Worm (Caenorhabditis elegans): ENCODE results near the gene T28D6.6.

The T28D6.6 gene

DNA sequence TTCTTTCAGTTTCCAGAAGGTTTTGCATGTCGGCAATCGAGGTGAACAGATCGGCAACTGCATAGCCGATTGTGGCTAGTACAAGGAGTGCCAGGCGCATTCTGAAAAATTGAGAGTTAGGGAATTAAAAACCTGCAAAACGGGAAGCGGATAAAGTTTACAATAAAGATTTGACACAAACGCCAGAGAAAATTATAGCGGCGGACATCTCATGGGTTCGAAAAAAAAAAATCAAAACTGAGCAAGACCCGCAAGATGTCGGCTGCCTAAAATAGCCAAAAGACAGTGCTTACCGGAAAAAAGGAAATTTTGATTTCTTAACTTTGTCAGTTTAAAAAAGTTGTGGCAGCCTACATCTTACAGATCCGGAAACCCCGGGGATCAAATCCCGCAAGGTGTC, 35.0 kb upstream of the T28D6.6 start, which contains the start of gene dpy-18:
TSS of gene dpy-18 (minus strand) at position 101 of the 400 bp plus-strand sequence.
- TF ChIP-seq ceh-83 (GFP tag; optimal IDR thresholded peaks at IDR 0.05) (no peak), ham-2 (GFP tag; optimal IDR thresholded peaks at IDR 0.05) (no peak), cnd-1 (tag; optimal IDR thresholded peaks at IDR 0.05) (no peak), mls-2 (tag; optimal IDR thresholded peaks at IDR 0.05) (no peak), sptf-1 (tag; optimal IDR thresholded peaks at IDR 0.05) (no peak), elt-3 (tag; optimal IDR thresholded peaks at IDR 0.05) (no peak), flh-1 (GFP tag; optimal IDR thresholded peaks at IDR 0.05) (no peak), snpc-4 (tag; optimal IDR thresholded peaks at IDR 0.05) (no peak), mep-1 (tag; optimal IDR thresholded peaks at IDR 0.05) (no peak), zip-8 (tag; optimal IDR thresholded peaks at IDR 0.05) (no peak), ztf-11 (tag; optimal IDR thresholded peaks at IDR 0.05) (no peak), lin-13 (tag; optimal IDR thresholded peaks at IDR 0.05) (no peak), drap-1 (GFP tag; optimal IDR thresholded peaks at IDR 0.05) (no peak), sem-2 (GFP tag; optimal IDR thresholded peaks at IDR 0.05) (no peak), ceh-43 (GFP tag; optimal IDR thresholded peaks at IDR 0.05) (no peak), mab-5 (tag; optimal IDR thresholded peaks at IDR 0.05) (no peak), unc-62 (GFP tag; optimal IDR thresholded peaks at IDR 0.05) (no peak), lsy-2 (tag; optimal IDR thresholded peaks at IDR 0.05) (no peak), pha-4 (tag; optimal IDR thresholded peaks at IDR 0.05) (no peak)

ce11 chrIII:11372199-11372938, 29.5 kb upstream of the T28D6.6 start:
- TF ChIP-seq sptf-1 (tag; optimal IDR thresholded peaks at IDR 0.05) (no peak), snpc-4 (tag; optimal IDR thresholded peaks at IDR 0.05) (no peak), ceh-39 (tag; optimal IDR thresholded peaks at IDR 0.05) (no peak), cnd-1 (tag; optimal IDR thresholded peaks at IDR 0.05) (no peak)

DNA sequence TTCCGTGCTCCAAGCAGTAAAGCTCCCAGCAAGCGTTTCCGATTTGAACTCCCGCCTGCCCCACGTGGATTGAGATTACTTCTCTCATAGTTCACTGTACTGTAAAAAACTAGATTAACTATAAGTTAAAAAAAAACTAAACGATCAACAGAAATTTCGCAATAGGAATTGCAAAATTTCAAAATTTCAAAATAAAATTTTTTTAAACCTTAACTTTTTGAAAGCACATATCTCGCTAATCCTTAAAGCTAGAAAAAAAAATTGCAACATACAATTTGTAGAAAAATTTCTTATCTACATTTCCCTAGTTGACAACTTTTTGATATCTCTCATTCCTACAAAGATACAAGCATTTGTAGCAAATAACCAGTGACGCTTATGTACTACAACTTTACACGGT, 28.8 kb upstream of the T28D6.6 start, which contains the start of gene tba-7:
TSS of gene tba-7 (minus strand) at position 101 of the 400 bp plus-strand sequence.
- TF ChIP-seq M03D4.4 (tag; optimal IDR thresholded peaks at IDR 0.05) (no peak), nhr-28 (tag; optimal IDR thresholded peaks at IDR 0.05) (no peak), nhr-76 (tag; optimal IDR thresholded peaks at IDR 0.05) (no peak), ces-1 (GFP tag; optimal IDR thresholded peaks at IDR 0.05) (no peak), nhr-2 (tag; optimal IDR thresholded peaks at IDR 0.05) (no peak), lin-32 (GFP tag; optimal IDR thresholded peaks at IDR 0.05) (no peak), mep-1 (tag; optimal IDR thresholded peaks at IDR 0.05) (no peak), unc-39 (tag; optimal IDR thresholded peaks at IDR 0.05) (no peak), nhr-12 (tag; optimal IDR thresholded peaks at IDR 0.05) (no peak), lin-13 (tag; optimal IDR thresholded peaks at IDR 0.05) (no peak), bed-3 (GFP tag; optimal IDR thresholded peaks at IDR 0.05) (no peak), tbx-8 (GFP tag; optimal IDR thresholded peaks at IDR 0.05) (no peak), sptf-1 (tag; optimal IDR thresholded peaks at IDR 0.05) (no peak)

DNA sequence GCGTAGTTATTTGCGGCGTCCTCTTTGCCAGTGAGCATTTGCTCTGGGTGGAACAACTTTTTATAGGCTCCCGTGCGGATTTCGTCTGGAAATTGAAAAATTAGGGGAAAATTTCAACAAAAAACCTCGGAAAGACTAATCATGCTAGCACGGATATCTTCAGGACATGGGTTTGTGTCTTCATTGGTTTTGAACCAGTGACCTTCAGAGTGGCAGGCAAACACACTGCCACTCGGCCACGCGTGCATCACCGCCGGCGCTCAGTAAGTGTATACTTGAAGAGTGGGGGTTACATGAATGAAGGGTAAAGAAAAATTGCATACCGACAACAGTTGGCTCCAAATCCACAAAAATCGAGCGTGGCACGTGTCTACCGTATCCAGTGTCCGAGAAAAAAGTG, 28.3 kb upstream of the T28D6.6 start:
- TF ChIP-seq ceh-39 (tag; optimal IDR thresholded peaks at IDR 0.05) (no peak), nhr-28 (tag; optimal IDR thresholded peaks at IDR 0.05) (no peak), mls-2 (tag; optimal IDR thresholded peaks at IDR 0.05) (peak; percentile 96), mep-1 (tag; optimal IDR thresholded peaks at IDR 0.05) (no peak), snpc-4 (tag; optimal IDR thresholded peaks at IDR 0.05) (no peak), ztf-11 (tag; optimal IDR thresholded peaks at IDR 0.05) (peak; percentile 81), ces-1 (GFP tag; optimal IDR thresholded peaks at IDR 0.05) (peak; percentile 22), unc-39 (tag; optimal IDR thresholded peaks at IDR 0.05) (peak; percentile 8), blmp-1 (tag; optimal IDR thresholded peaks at IDR 0.05) (no peak), lsy-2 (tag; optimal IDR thresholded peaks at IDR 0.05) (no peak), bed-3 (GFP tag; optimal IDR thresholded peaks at IDR 0.05) (peak; percentile 83), pha-4 (tag; optimal IDR thresholded peaks at IDR 0.05) (peak; percentile 28), ceh-83 (GFP tag; optimal IDR thresholded peaks at IDR 0.05) (peak; percentile 93), drap-1 (GFP tag; optimal IDR thresholded peaks at IDR 0.05) (peak; percentile 97), sem-2 (GFP tag; optimal IDR thresholded peaks at IDR 0.05) (peak; percentile 88), unc-62 (GFP tag; optimal IDR thresholded peaks at IDR 0.05) (no peak), nhr-12 (tag; optimal IDR thresholded peaks at IDR 0.05) (no peak), nhr-237 (tag; optimal IDR thresholded peaks at IDR 0.05) (no peak), ceh-43 (GFP tag; optimal IDR thresholded peaks at IDR 0.05) (peak; percentile 83), nhr-2 (tag; optimal IDR thresholded peaks at IDR 0.05) (no peak), lin-32 (GFP tag; optimal IDR thresholded peaks at IDR 0.05) (peak; percentile 91), sptf-1 (tag; optimal IDR thresholded peaks at IDR 0.05) (peak; percentile 96), ham-2 (GFP tag; optimal IDR thresholded peaks at IDR 0.05) (peak; percentile 85), unc-120 (tag; optimal IDR thresholded peaks at IDR 0.05; ENCODE audit: poor library complexity, severe bottlenecking) (peak; percentile 83), zip-8 (tag; optimal IDR thresholded peaks at IDR 0.05) (no peak), nhr-76 (tag; optimal IDR thresholded peaks at IDR 0.05) (no peak), elt-3 (tag; optimal IDR thresholded peaks at IDR 0.05) (peak; percentile 14), M03D4.4 (tag; optimal IDR thresholded peaks at IDR 0.05) (peak; percentile 92), tbx-8 (GFP tag; optimal IDR thresholded peaks at IDR 0.05) (peak; percentile 83), cnd-1 (tag; optimal IDR thresholded peaks at IDR 0.05) (peak; percentile 96), lin-13 (tag; optimal IDR thresholded peaks at IDR 0.05) (peak; percentile 61), flh-1 (GFP tag; optimal IDR thresholded peaks at IDR 0.05) (peak; percentile 78), mab-5 (tag; optimal IDR thresholded peaks at IDR 0.05) (no peak), hlh-1 (tag; optimal IDR thresholded peaks at IDR 0.05) (peak; percentile 71), elt-1 (tag; optimal IDR thresholded peaks at IDR 0.05; ENCODE audit: borderline replicate concordance, insufficient read depth) (no peak)

Measured in whole organism, mixed stage, embryonic.